Worm (Caenorhabditis elegans): ENCODE measurements around the gene H18N23.2.

DNA sequence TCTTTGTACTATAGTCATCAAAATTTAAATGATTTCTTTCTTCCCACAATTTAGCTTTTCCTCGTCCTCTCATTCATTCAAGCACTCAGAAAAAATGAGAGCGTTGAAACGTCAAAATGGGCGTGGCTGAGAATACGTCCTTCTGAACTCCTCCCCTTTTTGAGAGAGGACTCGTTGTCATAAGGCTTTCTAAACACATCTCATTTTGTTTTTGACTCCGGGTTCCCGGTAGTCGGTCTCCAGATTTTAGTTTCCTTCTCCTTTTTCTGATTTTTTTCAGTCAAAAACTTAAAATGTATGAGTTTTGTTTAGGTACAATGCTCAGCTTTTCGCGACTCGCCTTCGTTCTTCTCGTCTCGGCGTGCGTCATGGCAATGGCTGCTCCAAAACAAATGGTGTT lies 21.5 kb upstream of the H18N23.2 start, which contains the start of gene nlp-6:
- no peak for TF ChIP-seq T22C8.4 (GFP tag; IDR thresholded peaks at IDR 0.05)
- TF ChIP-seq med-1 (GFP tag; optimal IDR thresholded peaks at IDR 0.05; ENCODE audit: insufficient read depth) = no peak
- no peak for TF ChIP-seq tab-1 (GFP tag; IDR thresholded peaks at IDR 0.05)
- TF ChIP-seq flt-1 (GFP tag; IDR thresholded peaks at IDR 0.05) = no peak
- TF ChIP-seq klf-2 (GFP tag; conservative IDR thresholded peaks at IDR 0.05) = no peak
- no peak for TF ChIP-seq ztf-29 (GFP tag; IDR thresholded peaks at IDR 0.05)
- TF ChIP-seq ref-1 (GFP tag; conservative IDR thresholded peaks at IDR 0.05) = no peak
